Fruit fly (Drosophila melanogaster): Measurements from ENCODE around the gene Socs16D.

Gene Socs16D

DNA sequence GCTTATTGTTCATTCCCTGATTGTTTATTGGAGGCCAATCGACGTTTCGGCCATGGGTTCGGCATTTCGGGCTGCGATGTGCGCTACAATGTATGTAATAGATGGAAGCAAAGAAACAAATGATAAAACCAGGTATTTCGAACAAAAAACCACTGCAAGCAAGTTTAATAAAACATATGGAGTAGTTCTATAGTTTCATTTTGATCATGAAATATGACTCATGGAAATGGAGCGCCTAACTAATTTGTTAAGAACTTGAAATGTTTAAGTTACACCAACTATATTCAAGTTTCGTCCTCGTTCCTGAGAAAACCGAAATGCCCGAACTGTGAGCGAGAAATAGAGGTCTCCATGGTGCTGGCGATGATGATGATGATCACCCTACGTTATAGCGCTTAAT lies 47.1 kb downstream of the Socs16D start (continued):
- peak; percentile 54 for TF ChIP-seq Sox100B (GFP tag; optimal IDR thresholded peaks at IDR 0.05)
- TF ChIP-seq ash1 (GFP tag; optimal IDR thresholded peaks at IDR 0.05) = no peak
- TF ChIP-seq tap (tag; optimal IDR thresholded peaks at IDR 0.05) = peak; percentile 0
- TF ChIP-seq CG4617 (GFP tag; optimal IDR thresholded peaks at IDR 0.05; ENCODE audit: borderline replicate concordance) = no peak
- peak; percentile 59 for TF ChIP-seq CG13424 (tag; optimal IDR thresholded peaks at IDR 0.05)
- TF ChIP-seq repo (GFP tag; optimal IDR thresholded peaks at IDR 0.05) = no peak
- peak in 1 of 2 experiments; percentile 78 for TF ChIP-seq eve (GFP tag; optimal IDR thresholded peaks at IDR 0.05)
- peak; percentile 1 for TF ChIP-seq bab2 (GFP tag; optimal IDR thresholded peaks at IDR 0.05)
- no peak for TF ChIP-seq C15 (GFP tag; IDR thresholded peaks at IDR 0.05)
- TF ChIP-seq jigr1 (GFP tag; IDR thresholded peaks at IDR 0.05) = no peak
- TF ChIP-seq CG3407 (GFP tag; optimal IDR thresholded peaks at IDR 0.05) = no peak
- peak; percentile 70 for TF ChIP-seq phol (tag; optimal IDR thresholded peaks at IDR 0.05)
- TF ChIP-seq Oli (tag; optimal IDR thresholded peaks at IDR 0.05) = peak; percentile 65
- TF ChIP-seq Hsf (GFP tag; optimal IDR thresholded peaks at IDR 0.05) = peak; percentile 8
- no peak for TF ChIP-seq tup (GFP tag; optimal IDR thresholded peaks at IDR 0.05)
- TF ChIP-seq inv (GFP tag; IDR thresholded peaks at IDR 0.05; ENCODE audit: partially characterized antibody) = no peak
- TF ChIP-seq CG3847 (GFP tag; IDR thresholded peaks at IDR 0.05) = 0 out of 2 replicates have a peak, but pooled peaks have one; percentile 19
- TF ChIP-seq Blimp-1 (GFP tag; optimal IDR thresholded peaks at IDR 0.05) = peak; percentile 57
- peak; percentile 36 for TF ChIP-seq CG12391 (tag; optimal IDR thresholded peaks at IDR 0.05)
- no peak for TF ChIP-seq CG1832 (GFP tag; optimal IDR thresholded peaks at IDR 0.05)
- no peak for TF ChIP-seq Fer2 (tag; optimal IDR thresholded peaks at IDR 0.05)
- TF ChIP-seq B-H2 (GFP tag; optimal IDR thresholded peaks at IDR 0.05) = no peak
- no peak for TF ChIP-seq emc (GFP tag; optimal IDR thresholded peaks at IDR 0.05)
- no peak for TF ChIP-seq hth (optimal IDR thresholded peaks at IDR 0.05)
- no peak for TF ChIP-seq Dip3 (GFP tag; optimal IDR thresholded peaks at IDR 0.05)
- TF ChIP-seq HHEX (GFP tag; optimal IDR thresholded peaks at IDR 0.05) = peak; percentile 16
- no peak; the same call in 1 of the 2 replicates for TF ChIP-seq esg (GFP tag; conservative IDR thresholded peaks at IDR 0.05)
- peak; percentile 17 for TF ChIP-seq CG16863 (GFP tag; optimal IDR thresholded peaks at IDR 0.05)
- TF ChIP-seq pb (GFP tag; optimal IDR thresholded peaks at IDR 0.05) = no peak
- no peak for TF ChIP-seq en (GFP tag; optimal IDR thresholded peaks at IDR 0.05)
- peak; percentile 95 for TF ChIP-seq CG10274 (GFP tag; optimal IDR thresholded peaks at IDR 0.05)
- no peak for TF ChIP-seq gcm2 (GFP tag; optimal IDR thresholded peaks at IDR 0.05)
- TF ChIP-seq CG5245 (GFP tag; optimal IDR thresholded peaks at IDR 0.05) = peak; percentile 7
- TF ChIP-seq fd64A (GFP tag; optimal IDR thresholded peaks at IDR 0.05) = no peak
- TF ChIP-seq CG10209 (GFP tag; optimal IDR thresholded peaks at IDR 0.05) = peak; percentile 25
- TF ChIP-seq CG8924 (tag; optimal IDR thresholded peaks at IDR 0.05) = peak; percentile 53
- TF ChIP-seq twi (tag; optimal IDR thresholded peaks at IDR 0.05) = peak; percentile 16
- no peak for TF ChIP-seq CG1603 (tag; optimal IDR thresholded peaks at IDR 0.05)
- no peak for TF ChIP-seq lilli (GFP tag; optimal IDR thresholded peaks at IDR 0.05)
- TF ChIP-seq CG9817 (tag; optimal IDR thresholded peaks at IDR 0.05) = no peak
- TF ChIP-seq CG8281 (tag; optimal IDR thresholded peaks at IDR 0.05) = no peak
- no peak for TF ChIP-seq CG12299 (tag; optimal IDR thresholded peaks at IDR 0.05)
- no peak for TF ChIP-seq kni (GFP tag; optimal IDR thresholded peaks at IDR 0.05)
- no peak for TF ChIP-seq crp (GFP tag; optimal IDR thresholded peaks at IDR 0.05)
- TF ChIP-seq CG6791 (GFP tag; IDR thresholded peaks at IDR 0.05; ENCODE audit: partially characterized antibody) = no peak
- peak; percentile 88 for TF ChIP-seq Ets65A (GFP tag)
- no peak for TF ChIP-seq CG30020 (tag; optimal IDR thresholded peaks at IDR 0.05)
- TF ChIP-seq aop (GFP tag; IDR thresholded peaks at IDR 0.05) = no peak
- no peak for TF ChIP-seq Optix (GFP tag; IDR thresholded peaks at IDR 0.05)
- no peak for TF ChIP-seq CG43689 (GFP tag; IDR thresholded peaks at IDR 0.05)
- peak; percentile 28 for TF ChIP-seq nerfin-1 (tag; optimal IDR thresholded peaks at IDR 0.05)
